Fruit fly (Drosophila melanogaster) Kc167 (cell line): ENCODE data around the gene CG13081.

Experiments used
- Myc ChIP-seq: fragments of >200 bp; optimal IDR thresholded peaks from 2 replicates; lab custom pipeline; 2017; ENCODE audit warnings: missing external identifiers
- Sin3A ChIP-seq: fragments of >200 bp; optimal IDR thresholded peaks from 2 replicates; lab custom pipeline; 2018; ENCODE audit warnings: missing external identifiers
- psq ChIP-seq: fragments of >200 bp; optimal IDR thresholded peaks from 2 replicates; lab custom pipeline; 2017; ENCODE audit warnings: missing external identifiers

dm6 chr2L:19540307-19540706 is at the start of gene CG13081:
- TF ChIP-seq Sin3A (lab: Kevin White, UChicago) (no peak), Myc (no peak), psq (lab: Kevin White, UChicago) (no peak)
